Fruit fly (Drosophila melanogaster) whole organism, larva: ENCODE data around the gene cbt.
A peak's percentile ranks its signal among the peaks of the same experiment; 100 is the strongest.

ENCODE experiments used
- noc ChIP-seq: fragments of 200-800 bp; sonication (Bioruptor generic); optimal IDR thresholded peaks from 3 replicates; lab custom pipeline; 2019; ENCODE audit warnings: missing biosample characterization, mild to moderate bottlenecking, missing genetic modification characterization, moderate library complexity

Gene cbt

dm6 chr2L:452872-453271, 26.6 kb downstream of the cbt start, which contains the start of the genes crq and shv:
TSS of gene crq (minus strand) at chr2L:453024.
TSS of gene shv (plus strand) at chr2L:453108.
- no peak for TF ChIP-seq noc

- TF ChIP-seq noc, result no peak
Observed at dm6 chr2L:451705-452472, 27.6 kb downstream of the cbt start.

- no peak for TF ChIP-seq noc
Observed at dm6 chr2L:447124-447523, 32.4 kb downstream of the cbt start.

dm6 chr2L:441927-442691, 37.4 kb downstream of the cbt start:
- no peak for TF ChIP-seq noc

- TF ChIP-seq noc, result no peak
Observed at dm6 chr2L:441455-441730, 38.1 kb downstream of the cbt start.

- TF ChIP-seq noc, result no peak
Observed at dm6 chr2L:440638-441454, 38.6 kb downstream of the cbt start.

dm6 chr2L:439339-439738, 40.1 kb downstream of the cbt start:
- no peak for TF ChIP-seq noc

dm6 chr2L:437498-437897, 42.0 kb downstream of the cbt start:
- TF ChIP-seq noc, result no peak

dm6 chr2L:435311-435806, 44.1 kb downstream of the cbt start:
- TF ChIP-seq noc, result no peak

- no peak for TF ChIP-seq noc
Observed at dm6 chr2L:434439-434838, 45.0 kb downstream of the cbt start.

dm6 chr2L:432119-432518, 47.4 kb downstream of the cbt start:
- TF ChIP-seq noc, result no peak

- TF ChIP-seq noc, result no peak
Observed at dm6 chr2L:431629-431984, 47.9 kb downstream of the cbt start.

- TF ChIP-seq noc, result no peak
Observed at dm6 chr2L:430820-431628, 48.5 kb downstream of the cbt start, which contains the start of gene ex. TSS of gene ex (plus strand) at chr2L:431227.

- TF ChIP-seq noc, result peak; percentile 35
Observed at dm6 chr2L:429680-430484, 49.6 kb downstream of the cbt start.

dm6 chr2L:428380-428989, 51.0 kb downstream of the cbt start:
- TF ChIP-seq noc, result no peak
